Fruit fly (Drosophila melanogaster): Measurements from ENCODE around the gene Npl4.

Npl4 gene

dm6 chr3R:25640463-25640862, 16.0 kb upstream of the Npl4 start (continued):
- no peak for TF ChIP-seq Lhr (GFP tag; optimal IDR thresholded peaks at IDR 0.05)
- TF ChIP-seq CG6791 (GFP tag; IDR thresholded peaks at IDR 0.05; ENCODE audit: partially characterized antibody), result no peak
- TF ChIP-seq CG33557 (GFP tag; optimal IDR thresholded peaks at IDR 0.05), result peak; percentile 32
- TF ChIP-seq pnt (GFP tag; optimal IDR thresholded peaks at IDR 0.05), result peak; percentile 2
- no peak for TF ChIP-seq Bteb2 (GFP tag; optimal IDR thresholded peaks at IDR 0.05)
- TF ChIP-seq slou (GFP tag; optimal IDR thresholded peaks at IDR 0.05), result peak; percentile 21
- TF ChIP-seq Hsf (GFP tag; optimal IDR thresholded peaks at IDR 0.05), result peak; percentile 18
- no peak for TF ChIP-seq gsb (GFP tag; IDR thresholded peaks at IDR 0.05)
- TF ChIP-seq CG2678 (tag; optimal IDR thresholded peaks at IDR 0.05), result peak; percentile 62
- no peak for TF ChIP-seq CG3726 (GFP tag; IDR thresholded peaks at IDR 0.05)
- TF ChIP-seq otp (GFP tag; IDR thresholded peaks at IDR 0.05), result no peak
- TF ChIP-seq Dip3 (GFP tag; optimal IDR thresholded peaks at IDR 0.05), result no peak
- TF ChIP-seq HHEX (GFP tag; optimal IDR thresholded peaks at IDR 0.05), result no peak
- 0 out of 2 replicates have a peak, but pooled peaks have one; percentile 31 for TF ChIP-seq NFAT (GFP tag; IDR thresholded peaks at IDR 0.05)
- TF ChIP-seq Dref (GFP tag; IDR thresholded peaks at IDR 0.05), result no peak
- no peak for TF ChIP-seq exex (tag; optimal IDR thresholded peaks at IDR 0.05)
- TF ChIP-seq sqz (GFP tag; optimal IDR thresholded peaks at IDR 0.05), result peak; percentile 8
- TF ChIP-seq CG3163 (GFP tag; optimal IDR thresholded peaks at IDR 0.05), result no peak
- no peak for TF ChIP-seq CG13287 (GFP tag; IDR thresholded peaks at IDR 0.05; ENCODE audit: partially characterized antibody)
- TF ChIP-seq Bgb (GFP tag; IDR thresholded peaks at IDR 0.05; ENCODE audit: partially characterized antibody), result no peak
- no peak for TF ChIP-seq Ets97D (GFP tag; optimal IDR thresholded peaks at IDR 0.05)
- TF ChIP-seq CG1233 (GFP tag; optimal IDR thresholded peaks at IDR 0.05), result no peak
- TF ChIP-seq Xbp1 (GFP tag; optimal IDR thresholded peaks at IDR 0.05), result peak; percentile 59
- TF ChIP-seq hkb (optimal IDR thresholded peaks at IDR 0.05), result no peak
- peak; percentile 64; the same call in 1 of the 2 replicates for TF ChIP-seq hkb (GFP tag; IDR thresholded peaks at IDR 0.05)
- peak; percentile 53 for TF ChIP-seq CG30403 (GFP tag; optimal IDR thresholded peaks at IDR 0.05)
- TF ChIP-seq stwl (tag; optimal IDR thresholded peaks at IDR 0.05), result peak; percentile 18
- peak; percentile 40; the same call in 1 of the 3 replicates for TF ChIP-seq tgo (GFP tag; IDR thresholded peaks at IDR 0.05)
- no peak for TF ChIP-seq CG9437 (GFP tag; optimal IDR thresholded peaks at IDR 0.05)
- TF ChIP-seq dpn (GFP tag; optimal IDR thresholded peaks at IDR 0.05), result peak; percentile 24 to 31
- peak; percentile 76 for TF ChIP-seq CG11504 (tag; optimal IDR thresholded peaks at IDR 0.05)
- TF ChIP-seq cwo (GFP tag; optimal IDR thresholded peaks at IDR 0.05), result peak; percentile 8
- TF ChIP-seq pfk (GFP tag; optimal IDR thresholded peaks at IDR 0.05), result no peak
- TF ChIP-seq Sin3A (optimal IDR thresholded peaks at IDR 0.05), result no peak
- TF ChIP-seq zen2 (GFP tag; IDR thresholded peaks at IDR 0.05; ENCODE audit: partially characterized antibody), result no peak
- TF ChIP-seq Ravus (GFP tag; IDR thresholded peaks at IDR 0.05), result peak; percentile 1; the same call in 1 of the 2 replicates
- TF ChIP-seq CG10274 (GFP tag; optimal IDR thresholded peaks at IDR 0.05), result peak; percentile 26
- peak; percentile 44 for TF ChIP-seq CG7556 (GFP tag; optimal IDR thresholded peaks at IDR 0.05)
- TF ChIP-seq NK7.1 (GFP tag; optimal IDR thresholded peaks at IDR 0.05), result no peak
- no peak for TF ChIP-seq kay (GFP tag; optimal IDR thresholded peaks at IDR 0.05)
- TF ChIP-seq tna (GFP tag; IDR thresholded peaks at IDR 0.05; ENCODE audit: partially characterized antibody), result no peak
- TF ChIP-seq Doc2 (GFP tag; IDR thresholded peaks at IDR 0.05), result no peak
- no peak for TF ChIP-seq CG7987 (GFP tag; optimal IDR thresholded peaks at IDR 0.05)
- no peak for TF ChIP-seq pb (GFP tag; optimal IDR thresholded peaks at IDR 0.05)
- no peak for TF ChIP-seq CG15601 (tag; optimal IDR thresholded peaks at IDR 0.05)
- no peak for TF ChIP-seq ash1 (GFP tag; optimal IDR thresholded peaks at IDR 0.05)
- no peak for TF ChIP-seq cas (GFP tag; IDR thresholded peaks at IDR 0.05)
- TF ChIP-seq PHDP (tag; optimal IDR thresholded peaks at IDR 0.05), result peak; percentile 35
- no peak for TF ChIP-seq Vsx1 (GFP tag; optimal IDR thresholded peaks at IDR 0.05)
- no peak for TF ChIP-seq eve (GFP tag; optimal IDR thresholded peaks at IDR 0.05)
- TF ChIP-seq chn (GFP tag; optimal IDR thresholded peaks at IDR 0.05), result peak; percentile 18
- TF ChIP-seq zfh1 (GFP tag; IDR thresholded peaks at IDR 0.05), result peak; percentile 87
